Worm (Caenorhabditis elegans) whole organism, mixed stage, embryonic: Measurements from ENCODE around the gene Y37E11AL.9.
A peak's percentile ranks its signal among the peaks of the same experiment; 100 is the strongest.

Source experiments
- M03D4.4 ChIP-seq: sonication (generic microtip); optimal IDR thresholded peaks from 2 replicates; lab custom pipeline; 2017; ENCODE audit warnings: mild to moderate bottlenecking, missing genetic modification characterization, missing compliant biosample characterization
- bed-3 ChIP-seq: fragments of 200-800 bp; sonication (Bioruptor generic); optimal IDR thresholded peaks from 3 replicates; lab custom pipeline; 2018; ENCODE audit warnings: mild to moderate bottlenecking, missing genetic modification characterization, moderate library complexity, missing compliant biosample characterization
- blmp-1 ChIP-seq: fragments of 150-350 bp; optimal IDR thresholded peaks from 2 replicates; lab custom pipeline; 2014; ENCODE audit warnings: missing biosample characterization, missing genetic modification characterization
- ceh-43 ChIP-seq: fragments of 200-800 bp; sonication (Bioruptor generic); optimal IDR thresholded peaks from 2 replicates; lab custom pipeline; 2018; ENCODE audit warnings: mild to moderate bottlenecking, missing genetic modification characterization, moderate library complexity, missing compliant biosample characterization
- ceh-83 ChIP-seq: fragments of 200-800 bp; sonication (Bioruptor generic); optimal IDR thresholded peaks from 2 replicates; lab custom pipeline; 2018; ENCODE audit warnings: mild to moderate bottlenecking, missing genetic modification characterization, missing compliant biosample characterization
- ces-1 ChIP-seq: fragments of 150-350 bp; optimal IDR thresholded peaks from 2 replicates; lab custom pipeline; 2014; ENCODE audit warnings: missing biosample characterization, missing genetic modification reagents, missing genetic modification characterization
- drap-1 ChIP-seq: fragments of 200-800 bp; sonication (Bioruptor generic); optimal IDR thresholded peaks from 3 replicates; lab custom pipeline; 2018; ENCODE audit warnings: mild to moderate bottlenecking, missing genetic modification characterization, missing compliant biosample characterization
- elt-1 ChIP-seq: sonication (generic microtip); optimal IDR thresholded peaks from 2 replicates; lab custom pipeline; 2017; ENCODE audit warnings: missing genetic modification characterization, mild to moderate bottlenecking, missing compliant biosample characterization, antibody characterized with exemption, moderate library complexity, borderline replicate concordance; ENCODE audit not compliant: insufficient read depth
- elt-3 ChIP-seq: fragments of 150-350 bp; optimal IDR thresholded peaks from 2 replicates; lab custom pipeline; 2014; ENCODE audit warnings: missing biosample characterization, missing genetic modification characterization
- flh-1 ChIP-seq: fragments of 200-800 bp; sonication (Bioruptor generic); optimal IDR thresholded peaks from 2 replicates; lab custom pipeline; 2018; ENCODE audit warnings: mild to moderate bottlenecking, missing genetic modification characterization, moderate library complexity, missing compliant biosample characterization
- ham-2 ChIP-seq: fragments of 200-800 bp; sonication (Bioruptor generic); optimal IDR thresholded peaks from 2 replicates; lab custom pipeline; 2018; ENCODE audit warnings: mild to moderate bottlenecking, missing genetic modification characterization, missing compliant biosample characterization
- hlh-1 ChIP-seq: fragments of 150-350 bp; optimal IDR thresholded peaks from 2 replicates; lab custom pipeline; 2014; ENCODE audit warnings: missing biosample characterization, missing genetic modification reagents, missing genetic modification characterization
- lin-13 ChIP-seq: fragments of 150-350 bp; optimal IDR thresholded peaks from 2 replicates; lab custom pipeline; 2014; ENCODE audit warnings: missing biosample characterization, missing genetic modification characterization
- lin-32 ChIP-seq: fragments of 200-800 bp; sonication (Bioruptor generic); optimal IDR thresholded peaks from 2 replicates; lab custom pipeline; 2018; ENCODE audit warnings: mild to moderate bottlenecking, missing genetic modification characterization, missing compliant biosample characterization
- lsy-2 ChIP-seq: fragments of 150-350 bp; optimal IDR thresholded peaks from 2 replicates; lab custom pipeline; 2014; ENCODE audit warnings: missing biosample characterization, missing genetic modification characterization
- mab-5 ChIP-seq: fragments of 150-350 bp; optimal IDR thresholded peaks from 2 replicates; lab custom pipeline; 2014; ENCODE audit warnings: missing biosample characterization, missing genetic modification characterization
- mep-1 ChIP-seq: fragments of 150-350 bp; optimal IDR thresholded peaks from 2 replicates; lab custom pipeline; 2017; ENCODE audit warnings: missing biosample characterization, missing genetic modification reagents, missing genetic modification characterization, inconsistent platforms
- mls-2 ChIP-seq: sonication (generic microtip); optimal IDR thresholded peaks from 2 replicates; lab custom pipeline; 2016; ENCODE audit warnings: mild to moderate bottlenecking, missing genetic modification characterization, moderate library complexity, missing compliant biosample characterization
- nhr-12 ChIP-seq: fragments of 150-350 bp; optimal IDR thresholded peaks from 2 replicates; lab custom pipeline; 2014; ENCODE audit warnings: missing biosample characterization, missing genetic modification characterization
- nhr-2 ChIP-seq: fragments of 150-350 bp; optimal IDR thresholded peaks from 2 replicates; lab custom pipeline; 2014; ENCODE audit warnings: missing biosample characterization, missing genetic modification characterization
- nhr-237 ChIP-seq: fragments of 150-350 bp; optimal IDR thresholded peaks from 2 replicates; lab custom pipeline; 2014; ENCODE audit warnings: missing biosample characterization, missing genetic modification characterization
- nhr-28 ChIP-seq: fragments of 150-350 bp; optimal IDR thresholded peaks from 2 replicates; lab custom pipeline; 2014; ENCODE audit warnings: missing biosample characterization, missing genetic modification characterization
- pha-4 ChIP-seq: fragments of 150-350 bp; optimal IDR thresholded peaks from 2 replicates; lab custom pipeline; 2018; ENCODE audit warnings: missing biosample characterization, missing genetic modification reagents, missing genetic modification characterization
- sem-2 ChIP-seq: fragments of 200-800 bp; sonication (Bioruptor generic); optimal IDR thresholded peaks from 2 replicates; lab custom pipeline; 2018; ENCODE audit warnings: mild to moderate bottlenecking, missing genetic modification characterization, missing compliant biosample characterization
- snpc-4 ChIP-seq: fragments of 150-350 bp; optimal IDR thresholded peaks from 2 replicates; lab custom pipeline; 2014; ENCODE audit warnings: missing biosample characterization, missing genetic modification characterization
- unc-120 ChIP-seq: sonication (generic microtip); optimal IDR thresholded peaks from 2 replicates; lab custom pipeline; 2017; ENCODE audit warnings: missing genetic modification characterization, missing compliant biosample characterization; ENCODE audit not compliant: poor library complexity, severe bottlenecking
- unc-39 ChIP-seq: fragments of 150-350 bp; optimal IDR thresholded peaks from 2 replicates; lab custom pipeline; 2014; ENCODE audit warnings: missing biosample characterization, missing genetic modification characterization
- unc-62 ChIP-seq: fragments of 150-350 bp; optimal IDR thresholded peaks from 2 replicates; lab custom pipeline; 2014; ENCODE audit warnings: missing biosample characterization, missing genetic modification reagents, missing genetic modification characterization
- zip-8 ChIP-seq: fragments of 150-350 bp; optimal IDR thresholded peaks from 2 replicates; lab custom pipeline; 2014; ENCODE audit warnings: missing biosample characterization, missing genetic modification characterization
- ztf-11 ChIP-seq: fragments of 150-350 bp; optimal IDR thresholded peaks from 2 replicates; lab custom pipeline; 2014; ENCODE audit warnings: missing biosample characterization, missing genetic modification characterization

Y37E11AL.9 gene

DNA sequence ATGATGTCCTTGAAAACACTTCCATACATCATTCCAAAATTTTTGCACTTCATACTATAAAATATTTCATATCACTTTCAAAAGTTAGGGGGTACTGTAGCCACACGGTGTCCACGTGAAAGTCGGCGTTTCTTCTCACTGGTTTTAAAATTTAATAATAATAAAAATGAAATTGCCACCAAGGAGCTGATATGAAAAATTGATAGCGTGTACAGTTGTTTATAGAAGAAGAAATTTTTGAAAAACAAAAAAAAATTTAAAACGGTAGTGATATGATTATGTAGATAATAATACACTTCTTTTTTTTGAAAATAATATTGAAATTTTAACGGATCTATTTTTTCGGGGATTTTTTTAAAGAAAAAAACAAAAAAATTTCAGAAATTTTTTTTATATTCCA lies 40.5 kb downstream of the Y37E11AL.9 start:
- no peak for TF ChIP-seq unc-62
- TF ChIP-seq lin-32 (GFP tag; lab: Kevin White, UChicago), result no peak
- TF ChIP-seq mls-2, result no peak
- no peak for TF ChIP-seq ceh-43 (GFP tag; lab: Kevin White, UChicago)
- no peak for TF ChIP-seq elt-3 (tag; lab: Kevin White, UChicago)
- TF ChIP-seq ztf-11, result no peak
- no peak for TF ChIP-seq blmp-1
- TF ChIP-seq nhr-237 (tag; lab: Kevin White, UChicago), result no peak
- no peak for TF ChIP-seq snpc-4 (tag; lab: Kevin White, UChicago)
- no peak for TF ChIP-seq nhr-28 (tag; lab: Kevin White, UChicago)
- TF ChIP-seq hlh-1 (tag; lab: Kevin White, UChicago), result no peak
- no peak for TF ChIP-seq zip-8 (tag; lab: Kevin White, UChicago)
- TF ChIP-seq lin-13, result no peak
- no peak for TF ChIP-seq lsy-2 (tag; lab: Kevin White, UChicago)
- TF ChIP-seq mab-5, result no peak

DNA sequence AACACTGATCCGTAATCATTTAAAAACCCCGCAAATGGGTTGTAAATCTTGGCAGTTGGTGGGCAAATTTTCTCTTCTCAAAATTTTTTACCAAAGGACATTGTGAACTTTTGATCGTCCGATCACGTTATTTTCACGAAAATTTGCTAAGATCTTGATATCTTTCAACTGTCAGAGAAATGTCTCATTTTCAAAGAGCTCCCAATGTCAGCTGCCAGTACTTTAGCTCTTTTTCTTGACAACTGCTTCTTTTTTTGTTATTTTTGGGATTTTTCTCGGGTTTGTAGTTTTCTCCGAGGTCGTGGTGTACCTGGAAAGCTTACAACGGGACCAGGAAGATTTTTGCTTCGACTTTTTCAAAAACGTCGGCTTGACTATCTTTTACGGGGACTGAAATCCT lies 44.6 kb downstream of the Y37E11AL.9 start:
- peak; percentile 45 for TF ChIP-seq unc-62
- TF ChIP-seq nhr-2, result no peak
- peak; percentile 73 for TF ChIP-seq hlh-1 (tag; lab: Kevin White, UChicago)

DNA sequence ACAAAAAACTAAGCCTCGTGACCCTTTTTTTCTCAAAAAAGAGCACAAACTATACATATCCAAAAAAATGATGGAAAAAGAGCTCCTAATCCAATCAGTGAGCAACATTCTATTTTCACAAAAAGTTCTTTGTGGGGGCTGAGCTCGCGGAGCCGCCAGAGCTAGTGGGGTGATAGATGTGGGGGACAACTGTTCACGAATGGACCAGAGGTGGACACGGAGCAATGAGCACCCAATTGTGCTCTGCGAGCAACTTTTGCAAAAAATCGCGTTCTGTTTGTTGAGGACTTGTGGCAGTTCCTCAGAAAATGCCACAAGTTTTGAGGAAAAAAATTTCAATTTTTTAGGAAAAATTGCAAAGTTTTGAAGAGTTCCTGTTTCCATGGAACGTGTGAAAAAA lies 45.6 kb downstream of the Y37E11AL.9 start:
- TF ChIP-seq unc-62 (no peak), hlh-1 (tag; lab: Kevin White, UChicago) (peak; percentile 58)

- TF ChIP-seq bed-3 (GFP tag; lab: Kevin White, UChicago), result no peak
- no peak for TF ChIP-seq blmp-1
- TF ChIP-seq elt-1 (tag; lab: Kevin White, UChicago), result no peak
- peak; percentile 80 for TF ChIP-seq hlh-1 (tag; lab: Kevin White, UChicago)
- TF ChIP-seq flh-1, result no peak
- peak; percentile 76 for TF ChIP-seq unc-120 (tag; lab: Kevin White, UChicago)
- no peak for TF ChIP-seq ceh-43 (GFP tag; lab: Kevin White, UChicago)
- no peak for TF ChIP-seq nhr-28 (tag; lab: Kevin White, UChicago)
- no peak for TF ChIP-seq ceh-83
- peak; percentile 64 for TF ChIP-seq unc-62
Observed at ce11 chrIV:3654214-3654613, 46.2 kb downstream of the Y37E11AL.9 start.

- TF ChIP-seq M03D4.4 (tag; lab: Kevin White, UChicago) (no peak), unc-39 (tag; lab: Kevin White, UChicago) (no peak), hlh-1 (tag; lab: Kevin White, UChicago) (no peak), ces-1 (GFP tag; lab: Kevin White, UChicago) (no peak), sem-2 (GFP tag; lab: Kevin White, UChicago) (no peak), nhr-2 (no peak), lin-32 (GFP tag; lab: Kevin White, UChicago) (no peak), ceh-43 (GFP tag; lab: Kevin White, UChicago) (no peak), pha-4 (tag; lab: Kevin White, UChicago) (peak; percentile 22), unc-62 (peak; percentile 40), blmp-1 (no peak), elt-3 (tag; lab: Kevin White, UChicago) (peak; percentile 25), zip-8 (tag; lab: Kevin White, UChicago) (no peak), lsy-2 (tag; lab: Kevin White, UChicago) (peak; percentile 15), mep-1 (no peak)
Observed at ce11 chrIV:3653420-3653823, 47.0 kb downstream of the Y37E11AL.9 start.

DNA sequence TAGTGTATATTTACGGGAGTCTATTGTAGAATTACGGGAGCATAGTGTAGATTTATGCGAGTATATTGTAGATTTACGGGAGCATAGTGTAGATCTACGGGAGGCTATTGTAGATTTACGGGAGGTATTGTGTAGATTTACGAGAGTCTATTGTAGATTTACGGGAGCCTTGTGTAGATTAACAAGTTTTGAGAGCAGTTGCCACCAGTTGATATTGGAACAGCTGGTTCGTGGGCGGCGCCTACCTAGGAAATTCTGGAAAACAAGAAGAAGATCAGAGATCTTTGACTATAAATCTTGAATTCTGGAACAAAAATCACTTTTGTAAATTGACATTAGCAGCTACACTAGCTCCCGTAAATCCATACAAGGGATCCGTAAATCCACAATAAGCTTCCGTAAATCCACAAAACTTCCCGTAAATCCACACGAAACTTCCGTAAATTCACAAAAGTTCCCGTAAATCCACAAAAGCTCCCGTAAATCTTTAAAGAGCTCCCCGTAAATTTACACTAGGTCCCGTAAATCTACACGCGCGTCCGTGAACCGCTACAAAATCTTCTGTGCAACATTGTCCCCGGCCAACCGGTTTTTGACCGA lies 47.6 kb downstream of the Y37E11AL.9 start:
- TF ChIP-seq nhr-12 (tag; lab: Kevin White, UChicago) (no peak), hlh-1 (tag; lab: Kevin White, UChicago) (peak; percentile 4)

- no peak for TF ChIP-seq bed-3 (GFP tag; lab: Kevin White, UChicago)
- TF ChIP-seq ham-2, result no peak
- TF ChIP-seq nhr-12 (tag; lab: Kevin White, UChicago), result no peak
- TF ChIP-seq nhr-28 (tag; lab: Kevin White, UChicago), result no peak
- no peak for TF ChIP-seq zip-8 (tag; lab: Kevin White, UChicago)
- TF ChIP-seq nhr-237 (tag; lab: Kevin White, UChicago), result no peak
- no peak for TF ChIP-seq drap-1 (GFP tag; lab: Kevin White, UChicago)
- TF ChIP-seq, all 35 proteins: peak for 0
Observed at ce11 chrIV:3652223-3652622, 48.2 kb downstream of the Y37E11AL.9 start.
